Fruit fly (Drosophila melanogaster): ENCODE data around the gene CG2889.

DNA sequence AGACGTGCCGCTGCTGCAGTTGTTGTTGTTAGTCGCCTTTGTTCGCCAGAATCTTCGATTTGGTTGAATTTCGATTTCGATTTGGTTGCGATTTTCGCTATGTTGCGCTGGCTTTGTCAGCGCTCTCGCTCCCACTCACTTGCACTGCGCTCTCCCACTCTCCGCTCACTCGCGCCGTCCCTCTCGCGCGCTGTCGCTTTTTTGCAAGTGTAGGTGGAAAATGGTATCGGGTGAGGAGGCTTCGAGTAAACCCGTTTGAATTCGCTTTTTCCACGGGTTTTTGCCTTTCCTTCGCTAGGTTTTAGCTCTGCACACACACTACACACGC, 439 bp downstream of the CG2889 start:
- no peak for TF ChIP-seq psq (optimal IDR thresholded peaks at IDR 0.05)
- TF ChIP-seq pan (optimal IDR thresholded peaks at IDR 0.05), result no peak
- TF ChIP-seq CG8478 (optimal IDR thresholded peaks at IDR 0.05), result no peak
- no peak for TF ChIP-seq usp (GFP tag; optimal IDR thresholded peaks at IDR 0.05)
- TF ChIP-seq Dll (optimal IDR thresholded peaks at IDR 0.05), result peak; percentile 56
